Fruit fly (Drosophila melanogaster): ENCODE results near the gene CycG.

CycG gene

dm6 chr3R:31608438-31609188, 3.9 kb downstream of the CycG start (continued):
- no peak for TF ChIP-seq CG6854 (GFP tag; optimal IDR thresholded peaks at IDR 0.05)
- TF ChIP-seq pdm3 (GFP tag; optimal IDR thresholded peaks at IDR 0.05), result no peak
- peak; percentile 72 for TF ChIP-seq svp (GFP tag)
- no peak for TF ChIP-seq CG10669 (GFP tag; optimal IDR thresholded peaks at IDR 0.05)
- TF ChIP-seq Hr38 (GFP tag; optimal IDR thresholded peaks at IDR 0.05), result no peak
- TF ChIP-seq CG31627 (GFP tag; optimal IDR thresholded peaks at IDR 0.05), result no peak
- no peak for TF ChIP-seq fd59A (GFP tag; optimal IDR thresholded peaks at IDR 0.05)
- TF ChIP-seq spab (GFP tag; optimal IDR thresholded peaks at IDR 0.05), result no peak
- peak; percentile 91 for TF ChIP-seq fkh (GFP tag; optimal IDR thresholded peaks at IDR 0.05)
- no peak for TF ChIP-seq CG6163 (GFP tag; IDR thresholded peaks at IDR 0.05)
- TF ChIP-seq dsx (GFP tag; optimal IDR thresholded peaks at IDR 0.05; ENCODE audit: poor library complexity, severe bottlenecking), result peak; percentile 47
- TF ChIP-seq CG3919 (GFP tag; optimal IDR thresholded peaks at IDR 0.05), result no peak
- no peak for TF ChIP-seq achi (GFP tag; optimal IDR thresholded peaks at IDR 0.05)
- TF ChIP-seq CG15336 (GFP tag; IDR thresholded peaks at IDR 0.05), result no peak
- no peak for TF ChIP-seq Blimp-1 (GFP tag; optimal IDR thresholded peaks at IDR 0.05)
- peak; percentile 44 for TF ChIP-seq Lpt (GFP tag; optimal IDR thresholded peaks at IDR 0.05)

- no peak for TF ChIP-seq Met (GFP tag; optimal IDR thresholded peaks at IDR 0.05)
- TF ChIP-seq svp (GFP tag), result peak; percentile 57
- TF ChIP-seq CG6808 (GFP tag; optimal IDR thresholded peaks at IDR 0.05), result no peak
- TF ChIP-seq fkh (GFP tag; optimal IDR thresholded peaks at IDR 0.05), result peak; percentile 57
These were observed 4.4 kb downstream of the CycG start for dm6 chr3R:31608030-31608429.

- TF ChIP-seq vri (GFP tag; optimal IDR thresholded peaks at IDR 0.05) (peak; percentile 87), svp (GFP tag) (peak; percentile 62), cyc (GFP tag; optimal IDR thresholded peaks at IDR 0.05) (no peak)
These were observed 5.1 kb downstream of the CycG start for dm6 chr3R:31607287-31607849.

- TF ChIP-seq svp (GFP tag) (peak; percentile 57), CG6808 (GFP tag; optimal IDR thresholded peaks at IDR 0.05) (no peak), Hr39 (GFP tag; optimal IDR thresholded peaks at IDR 0.05) (no peak), eg (GFP tag; IDR thresholded peaks at IDR 0.05) (no peak)
These were observed 6.0 kb downstream of the CycG start for dm6 chr3R:31606242-31607143.

- TF ChIP-seq svp (GFP tag), result peak; percentile 83
- no peak for TF ChIP-seq CG6792 (GFP tag; optimal IDR thresholded peaks at IDR 0.05)
- TF ChIP-seq Blimp-1 (GFP tag; optimal IDR thresholded peaks at IDR 0.05), result peak; percentile 18
These were observed 6.7 kb downstream of the CycG start for dm6 chr3R:31605790-31606189.

DNA sequence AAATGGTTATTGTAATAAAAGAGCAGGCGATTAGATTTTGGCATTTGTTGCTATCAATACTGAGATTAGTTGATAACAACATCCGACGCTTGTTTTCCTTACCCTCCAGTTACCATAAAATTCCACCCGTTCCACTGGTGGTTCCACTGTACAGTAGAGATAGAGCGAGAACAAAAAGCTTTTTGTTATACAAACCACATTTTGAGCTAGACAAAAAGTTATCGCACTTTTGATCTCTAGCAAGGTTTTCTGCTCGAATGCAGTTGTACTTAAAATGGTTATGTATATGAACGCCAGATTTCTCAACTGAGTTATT, 7.4 kb downstream of the CycG start:
- TF ChIP-seq Eip93F (GFP tag; optimal IDR thresholded peaks at IDR 0.05), result no peak
- TF ChIP-seq eg (GFP tag; IDR thresholded peaks at IDR 0.05), result no peak
- TF ChIP-seq svp (GFP tag), result peak; percentile 81

DNA sequence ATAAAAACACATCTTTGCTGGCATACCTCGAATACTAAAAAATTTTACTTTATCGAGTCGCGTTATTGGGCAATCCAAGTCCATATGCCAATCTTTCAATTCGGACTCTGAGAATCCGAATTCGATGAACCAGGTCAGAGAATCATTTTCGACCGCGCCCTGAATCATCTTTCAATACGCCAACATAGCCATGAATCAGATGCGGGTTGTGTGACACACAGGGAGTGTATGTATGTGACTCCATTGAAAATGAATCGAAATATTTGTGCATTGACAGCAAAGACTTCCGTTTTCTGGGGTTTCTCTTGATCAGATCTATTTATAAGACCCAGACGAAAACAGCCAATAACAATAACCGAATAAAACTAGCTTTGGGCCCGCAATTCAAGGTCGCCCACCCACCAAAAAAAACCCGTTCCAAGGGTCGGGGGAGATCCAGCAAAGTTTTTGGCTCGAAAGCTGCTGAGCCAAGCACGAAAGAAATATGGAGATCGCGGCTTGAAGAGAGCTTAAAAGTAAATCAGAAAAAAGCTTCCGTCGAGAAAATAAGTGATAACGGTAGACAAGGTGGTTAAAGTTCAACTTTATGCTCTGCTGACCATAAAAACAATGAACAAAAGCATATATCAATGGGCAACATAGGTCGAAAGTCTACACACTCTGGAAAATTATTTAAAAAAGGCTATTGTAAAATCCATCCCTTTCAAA, 7.9 kb downstream of the CycG start:
- TF ChIP-seq esn (GFP tag; optimal IDR thresholded peaks at IDR 0.05), result no peak
- peak; percentile 87 for TF ChIP-seq svp (GFP tag)
- no peak for TF ChIP-seq fd85E (GFP tag; optimal IDR thresholded peaks at IDR 0.05)
- no peak for TF ChIP-seq Ets21C (GFP tag; optimal IDR thresholded peaks at IDR 0.05)
- TF ChIP-seq Hr39 (GFP tag; optimal IDR thresholded peaks at IDR 0.05), result no peak
- TF ChIP-seq CG10669 (GFP tag; optimal IDR thresholded peaks at IDR 0.05), result no peak
